Worm (Caenorhabditis elegans) whole organism, L2 larva: ENCODE data around the gene C15C8.4.

ENCODE experiments used
- ZK546.5 ChIP-seq: sonication (generic microtip); optimal IDR thresholded peaks from 2 replicates; lab custom pipeline; 2017; ENCODE audit warnings: missing biosample characterization, missing genetic modification characterization
- unc-62 ChIP-seq: fragments of 150-350 bp; optimal IDR thresholded peaks from 2 replicates; lab custom pipeline; 2014; ENCODE audit warnings: missing biosample characterization, missing genetic modification reagents, missing genetic modification characterization
- ztf-4 ChIP-seq: fragments of 150-350 bp; optimal IDR thresholded peaks from 2 replicates; lab custom pipeline; 2014; ENCODE audit warnings: missing biosample characterization, missing genetic modification characterization

DNA sequence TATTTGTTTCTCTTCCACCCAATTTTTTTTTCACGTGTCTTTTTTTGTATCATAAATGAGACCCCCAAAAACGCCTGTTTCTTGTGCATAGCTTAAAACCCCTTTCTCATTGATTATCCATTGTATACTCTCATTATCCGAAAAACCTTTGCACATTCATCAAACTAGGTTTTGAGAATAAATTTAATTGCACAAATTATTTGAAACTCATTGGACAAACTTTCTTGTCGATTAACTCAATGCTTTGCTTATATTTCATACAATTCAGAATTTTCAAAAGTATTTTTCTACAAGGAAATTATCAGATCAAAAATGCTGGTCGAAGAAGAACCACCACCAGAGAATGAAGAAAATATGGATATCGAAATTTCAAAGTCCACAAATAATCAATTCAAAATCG lies 43.2 kb downstream of the C15C8.4 start, which contains the start of gene R11D1.1:
- no peak for TF ChIP-seq unc-62 (GFP tag; lab: Kevin White, UChicago)
- TF ChIP-seq ztf-4 (tag; lab: Kevin White, UChicago) = no peak
- no peak for TF ChIP-seq ZK546.5 (tag; lab: Kevin White, UChicago)
